Worm (Caenorhabditis elegans): ENCODE results near the gene mrps-9.

mrps-9 gene

ce11 chrIII:8265753-8266152, at the start of gene mrps-9:
TSS of gene mrps-9 (plus strand) at chrIII:8266062.
- TF ChIP-seq lsy-2 (tag; optimal IDR thresholded peaks at IDR 0.05) = no peak
- TF ChIP-seq snpc-4 (tag; optimal IDR thresholded peaks at IDR 0.05) = no peak
- TF ChIP-seq elt-1 (tag; optimal IDR thresholded peaks at IDR 0.05; ENCODE audit: borderline replicate concordance, insufficient read depth) = no peak
- no peak for TF ChIP-seq ceh-43 (GFP tag; optimal IDR thresholded peaks at IDR 0.05)
- no peak for TF ChIP-seq elt-3 (tag; optimal IDR thresholded peaks at IDR 0.05)
- no peak for TF ChIP-seq ztf-11 (tag; optimal IDR thresholded peaks at IDR 0.05)
- TF ChIP-seq sptf-1 (tag; optimal IDR thresholded peaks at IDR 0.05) = no peak
- TF ChIP-seq pha-4 (tag; optimal IDR thresholded peaks at IDR 0.05) = no peak
- TF ChIP-seq nhr-28 (tag; optimal IDR thresholded peaks at IDR 0.05) = no peak
- peak; percentile 0 for TF ChIP-seq blmp-1 (tag; optimal IDR thresholded peaks at IDR 0.05)
- peak; percentile 58 for TF ChIP-seq ceh-83 (GFP tag; optimal IDR thresholded peaks at IDR 0.05)
- no peak for TF ChIP-seq unc-39 (tag; optimal IDR thresholded peaks at IDR 0.05)
- TF ChIP-seq mep-1 (tag; optimal IDR thresholded peaks at IDR 0.05) = no peak

- TF ChIP-seq lsy-2 (tag; optimal IDR thresholded peaks at IDR 0.05) (peak; percentile 55), zip-8 (tag; optimal IDR thresholded peaks at IDR 0.05) (no peak)
Measured at ce11 chrIII:8216224-8216623, 49.6 kb upstream of the mrps-9 start, which contains the start of gene unc-86. TSS of gene unc-86 (minus strand) at chrIII:8216336.

- TF ChIP-seq unc-120 (tag; optimal IDR thresholded peaks at IDR 0.05; ENCODE audit: poor library complexity, severe bottlenecking) (no peak), ceh-83 (GFP tag; optimal IDR thresholded peaks at IDR 0.05) (no peak), M03D4.4 (tag; optimal IDR thresholded peaks at IDR 0.05) (no peak), unc-39 (tag; optimal IDR thresholded peaks at IDR 0.05) (no peak), elt-3 (tag; optimal IDR thresholded peaks at IDR 0.05) (no peak), sptf-1 (tag; optimal IDR thresholded peaks at IDR 0.05) (no peak), sem-2 (GFP tag; optimal IDR thresholded peaks at IDR 0.05) (no peak), nhr-28 (tag; optimal IDR thresholded peaks at IDR 0.05) (no peak), unc-62 (GFP tag; optimal IDR thresholded peaks at IDR 0.05) (no peak), mls-2 (tag; optimal IDR thresholded peaks at IDR 0.05) (no peak), ceh-39 (tag; optimal IDR thresholded peaks at IDR 0.05) (no peak), ham-2 (GFP tag; optimal IDR thresholded peaks at IDR 0.05) (no peak), ztf-11 (tag; optimal IDR thresholded peaks at IDR 0.05) (no peak), nhr-2 (tag; optimal IDR thresholded peaks at IDR 0.05) (no peak), nhr-237 (tag; optimal IDR thresholded peaks at IDR 0.05) (no peak), nhr-12 (tag; optimal IDR thresholded peaks at IDR 0.05) (no peak)
Measured at ce11 chrIII:8217919-8218318, 47.9 kb upstream of the mrps-9 start, which contains the start of gene C30A5.16. TSS of gene C30A5.16 (plus strand) at chrIII:8218219.

- TF ChIP-seq nhr-2 (tag; optimal IDR thresholded peaks at IDR 0.05) (peak; percentile 31), elt-1 (tag; optimal IDR thresholded peaks at IDR 0.05; ENCODE audit: borderline replicate concordance, insufficient read depth) (no peak), zip-8 (tag; optimal IDR thresholded peaks at IDR 0.05) (peak; percentile 27)
Measured at ce11 chrIII:8220081-8220480, 45.8 kb upstream of the mrps-9 start.

ce11 chrIII:8224769-8225168, 41.1 kb upstream of the mrps-9 start, which contains the start of gene mob-4:
TSS of gene mob-4 (plus strand) at chrIII:8225097.
- TF ChIP-seq pha-4 (tag; optimal IDR thresholded peaks at IDR 0.05) (no peak), sem-2 (GFP tag; optimal IDR thresholded peaks at IDR 0.05) (no peak), nhr-28 (tag; optimal IDR thresholded peaks at IDR 0.05) (no peak), ceh-43 (GFP tag; optimal IDR thresholded peaks at IDR 0.05) (no peak), blmp-1 (tag; optimal IDR thresholded peaks at IDR 0.05) (no peak), lsy-2 (tag; optimal IDR thresholded peaks at IDR 0.05) (no peak), ham-2 (GFP tag; optimal IDR thresholded peaks at IDR 0.05) (no peak), mab-5 (tag; optimal IDR thresholded peaks at IDR 0.05) (no peak), nhr-76 (tag; optimal IDR thresholded peaks at IDR 0.05) (no peak), zip-8 (tag; optimal IDR thresholded peaks at IDR 0.05) (no peak), ceh-83 (GFP tag; optimal IDR thresholded peaks at IDR 0.05) (no peak), lin-13 (tag; optimal IDR thresholded peaks at IDR 0.05) (no peak), ces-1 (GFP tag; optimal IDR thresholded peaks at IDR 0.05) (no peak), nhr-12 (tag; optimal IDR thresholded peaks at IDR 0.05) (no peak), lin-32 (GFP tag; optimal IDR thresholded peaks at IDR 0.05) (no peak), mep-1 (tag; optimal IDR thresholded peaks at IDR 0.05) (no peak), bed-3 (GFP tag; optimal IDR thresholded peaks at IDR 0.05) (no peak), hlh-1 (tag; optimal IDR thresholded peaks at IDR 0.05) (no peak)

Data from whole organism, mixed stage, embryonic.